Worm (Caenorhabditis elegans) whole organism, L1 larva: ENCODE measurements around the gene sprr-3.

Source experiments
- C16A3.4 ChIP-seq: fragments of 150-350 bp; optimal IDR thresholded peaks from 2 replicates; lab custom pipeline; 2014; ENCODE audit warnings: missing biosample characterization, missing genetic modification characterization
- Y116A8C.19 ChIP-seq: sonication (generic microtip); optimal IDR thresholded peaks from 2 replicates; lab custom pipeline; 2016; ENCODE audit warnings: missing compliant biosample characterization, missing genetic modification characterization, borderline replicate concordance
- alr-1 ChIP-seq: fragments of 200-800 bp; sonication (Bioruptor generic); optimal IDR thresholded peaks from 2 replicates; lab custom pipeline; 2018; ENCODE audit warnings: borderline replicate concordance, mild to moderate bottlenecking, missing genetic modification characterization, missing compliant biosample characterization
- aly-2 ChIP-seq: fragments of 150-350 bp; optimal IDR thresholded peaks from 2 replicates; lab custom pipeline; 2014; ENCODE audit warnings: missing biosample characterization, missing genetic modification characterization
- ceh-63 ChIP-seq: fragments of 200-800 bp; sonication (Bioruptor generic); optimal IDR thresholded peaks from 2 replicates; lab custom pipeline; 2018; ENCODE audit warnings: mild to moderate bottlenecking, missing genetic modification characterization, missing compliant biosample characterization
- ceh-8 ChIP-seq: fragments of 200-800 bp; sonication (Bioruptor generic); optimal IDR thresholded peaks from 2 replicates; lab custom pipeline; 2018; ENCODE audit warnings: mild to moderate bottlenecking, missing genetic modification characterization, moderate library complexity, missing compliant biosample characterization
- ceh-82 ChIP-seq, 3 experiments: fragments of 150-350 bp in 1 of 3; sonication (generic microtip) in 2 of 3; optimal IDR thresholded peaks; 2 replicates each; lab custom pipeline; 2014 to 2017; ENCODE audit warnings: missing biosample characterization in 3 of 3, missing genetic modification characterization in 3 of 3
- dsc-1 ChIP-seq: sonication (generic microtip); optimal IDR thresholded peaks from 2 replicates; lab custom pipeline; 2016; ENCODE audit warnings: mild to moderate bottlenecking, missing genetic modification characterization, missing compliant biosample characterization
- efl-3 ChIP-seq: fragments of 200-800 bp; sonication (Bioruptor generic); optimal IDR thresholded peaks from 2 replicates; lab custom pipeline; 2018; ENCODE audit warnings: mild to moderate bottlenecking, missing genetic modification characterization, missing compliant biosample characterization
- elt-2 ChIP-seq: sonication (generic microtip); optimal IDR thresholded peaks from 2 replicates; lab custom pipeline; 2016; ENCODE audit warnings: missing genetic modification characterization, mild to moderate bottlenecking, inconsistent platforms, missing compliant biosample characterization, missing genetic modification reagents
- elt-3 ChIP-seq, 6 experiments: fragments of 150-350 bp in 1 of 6; sonication (generic microtip); optimal IDR thresholded peaks; 2 replicates each; lab custom pipeline; 2017 to 2018; ENCODE audit warnings: missing biosample characterization in 6 of 6, missing genetic modification characterization in 6 of 6, inconsistent platforms in 1 of 6
- ets-5 ChIP-seq: fragments of 200-800 bp; sonication (Bioruptor generic); IDR thresholded peaks from 2 replicates; pipeline ENCODE4 v1.3.6; 2022; ENCODE audit warnings: missing genetic modification characterization, missing compliant biosample characterization
- grh-1 ChIP-seq: fragments of 200-800 bp; sonication (Bioruptor generic); IDR thresholded peaks from 2 replicates; pipeline ENCODE4 v1.3.6; 2022; ENCODE audit warnings: missing genetic modification reagents, missing genetic modification characterization, missing compliant biosample characterization
- hlh-17 ChIP-seq: fragments of 200-800 bp; sonication (Bioruptor generic); optimal IDR thresholded peaks from 2 replicates; lab custom pipeline; 2018; ENCODE audit warnings: missing genetic modification characterization, mild to moderate bottlenecking, missing compliant biosample characterization, moderate library complexity, borderline replicate concordance
- irx-1 ChIP-seq: sonication (generic microtip); optimal IDR thresholded peaks from 2 replicates; lab custom pipeline; 2016; ENCODE audit warnings: missing genetic modification characterization, missing compliant biosample characterization
- isw-1 ChIP-seq: fragments of 200-800 bp; sonication (Bioruptor generic); IDR thresholded peaks from 2 replicates; pipeline ENCODE4 v1.3.6; 2022; ENCODE audit warnings: missing genetic modification characterization, missing compliant biosample characterization
- jun-1 ChIP-seq: fragments of 150-350 bp; optimal IDR thresholded peaks from 2 replicates; lab custom pipeline; 2014; ENCODE audit warnings: missing biosample characterization, missing genetic modification reagents, missing genetic modification characterization
- lin-14 ChIP-seq: fragments of 200-800 bp; sonication (Bioruptor generic); optimal IDR thresholded peaks from 2 replicates; lab custom pipeline; 2018; ENCODE audit warnings: mild to moderate bottlenecking, missing genetic modification characterization, moderate library complexity, missing compliant biosample characterization
- lin-39 ChIP-seq: fragments of 150-350 bp; optimal IDR thresholded peaks from 2 replicates; lab custom pipeline; 2014; ENCODE audit warnings: missing biosample characterization, missing genetic modification reagents, missing genetic modification characterization
- lsy-2 ChIP-seq, 2 experiments: fragments of 150-350 bp; optimal IDR thresholded peaks; 2 replicates each; lab custom pipeline; 2014; ENCODE audit warnings: missing biosample characterization in 2 of 2, missing genetic modification characterization in 2 of 2
- mdl-1 ChIP-seq, 2 experiments: fragments of 150-350 bp; optimal IDR thresholded peaks; 2 replicates each; lab custom pipeline; 2014 to 2017; ENCODE audit warnings: missing biosample characterization in 2 of 2, missing genetic modification characterization in 2 of 2, inconsistent platforms in 1 of 2
- mef-2 ChIP-seq: fragments of 150-350 bp; optimal IDR thresholded peaks from 2 replicates; lab custom pipeline; 2014; ENCODE audit warnings: missing biosample characterization, missing genetic modification characterization
- mep-1 ChIP-seq: fragments of 150-350 bp; optimal IDR thresholded peaks from 2 replicates; lab custom pipeline; 2014; ENCODE audit warnings: missing biosample characterization, missing genetic modification characterization
- nhr-12 ChIP-seq: sonication (generic microtip); optimal IDR thresholded peaks from 2 replicates; lab custom pipeline; 2017; ENCODE audit warnings: missing biosample characterization, missing genetic modification characterization
- nhr-20 ChIP-seq: sonication (generic microtip); optimal IDR thresholded peaks from 2 replicates; lab custom pipeline; 2016; ENCODE audit warnings: mild to moderate bottlenecking, missing genetic modification characterization, missing compliant biosample characterization
- nhr-71 ChIP-seq: sonication (generic microtip); optimal IDR thresholded peaks from 2 replicates; lab custom pipeline; 2016; ENCODE audit warnings: mild to moderate bottlenecking, missing genetic modification characterization, moderate library complexity, missing compliant biosample characterization
- nhr-85 ChIP-seq: sonication (generic microtip); peaks from one replicate; lab custom pipeline; 2016; ENCODE audit warnings: missing genetic modification characterization, inconsistent platforms, missing compliant biosample characterization
- pag-3 ChIP-seq: sonication (generic microtip); optimal IDR thresholded peaks from 2 replicates; lab custom pipeline; 2017; ENCODE audit warnings: missing genetic modification characterization, mild to moderate bottlenecking, missing compliant biosample characterization, antibody characterized with exemption, borderline replicate concordance; ENCODE audit not compliant: insufficient read depth
- pax-3 ChIP-seq: fragments of 200-800 bp; sonication (Bioruptor generic); optimal IDR thresholded peaks from 2 replicates; lab custom pipeline; 2018; ENCODE audit warnings: mild to moderate bottlenecking, missing genetic modification characterization, moderate library complexity, missing compliant biosample characterization
- pqm-1 ChIP-seq: sonication (generic microtip); optimal IDR thresholded peaks from 3 replicates; lab custom pipeline; 2017; ENCODE audit warnings: missing biosample characterization, missing genetic modification characterization
- rnt-1 ChIP-seq: sonication (generic microtip); optimal IDR thresholded peaks from 2 replicates; lab custom pipeline; 2016; ENCODE audit warnings: mild to moderate bottlenecking, missing genetic modification characterization, moderate library complexity, missing compliant biosample characterization
- skn-1 ChIP-seq: fragments of 150-350 bp; optimal IDR thresholded peaks from 2 replicates; lab custom pipeline; 2014; ENCODE audit warnings: missing biosample characterization, missing genetic modification characterization
- sox-4 ChIP-seq: sonication (generic microtip); optimal IDR thresholded peaks from 2 replicates; lab custom pipeline; 2016; ENCODE audit warnings: missing genetic modification characterization, missing compliant biosample characterization
- tlp-1 ChIP-seq: fragments of 150-350 bp; optimal IDR thresholded peaks from 2 replicates; lab custom pipeline; 2014; ENCODE audit warnings: missing biosample characterization, missing genetic modification characterization
- unc-130 ChIP-seq: fragments of 150-350 bp; optimal IDR thresholded peaks from 2 replicates; lab custom pipeline; 2017; ENCODE audit warnings: missing biosample characterization, missing genetic modification characterization, inconsistent platforms
- unc-30 ChIP-seq: sonication (generic microtip); optimal IDR thresholded peaks from 2 replicates; lab custom pipeline; 2017; ENCODE audit warnings: missing biosample characterization, missing genetic modification characterization
- unc-62 ChIP-seq: fragments of 150-350 bp; optimal IDR thresholded peaks from 2 replicates; lab custom pipeline; 2014; ENCODE audit warnings: missing biosample characterization, missing genetic modification reagents, missing genetic modification characterization
- zag-1 ChIP-seq: fragments of 150-350 bp; optimal IDR thresholded peaks from 2 replicates; lab custom pipeline; 2014; ENCODE audit warnings: missing biosample characterization, missing genetic modification characterization
- ztf-4 ChIP-seq: fragments of 150-350 bp; optimal IDR thresholded peaks from 2 replicates; lab custom pipeline; 2014; ENCODE audit warnings: missing biosample characterization, missing genetic modification characterization

sprr-3 gene

DNA sequence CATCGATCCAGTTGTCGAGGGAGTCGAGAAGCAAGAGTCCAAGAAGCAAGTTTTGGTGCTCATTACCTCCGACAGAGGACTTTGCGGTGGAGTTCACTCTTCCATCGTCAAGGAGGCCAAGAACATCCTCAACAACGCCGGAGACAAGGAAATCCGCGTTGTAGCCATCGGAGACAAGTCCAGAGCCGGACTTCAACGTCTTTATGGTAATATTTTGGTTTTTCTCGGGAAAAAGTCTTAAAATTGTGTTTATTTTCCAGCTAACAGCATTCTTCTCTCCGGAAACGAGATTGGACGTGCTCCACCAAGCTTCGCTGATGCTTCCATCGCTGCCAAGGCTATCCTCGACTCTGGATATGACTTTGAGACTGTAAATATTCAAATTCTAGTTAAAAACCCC lies 46.0 kb upstream of the sprr-3 start:
- TF ChIP-seq ceh-8 (peak; percentile 14), C16A3.4 (tag; lab: Kevin White, UChicago) (no peak)

DNA sequence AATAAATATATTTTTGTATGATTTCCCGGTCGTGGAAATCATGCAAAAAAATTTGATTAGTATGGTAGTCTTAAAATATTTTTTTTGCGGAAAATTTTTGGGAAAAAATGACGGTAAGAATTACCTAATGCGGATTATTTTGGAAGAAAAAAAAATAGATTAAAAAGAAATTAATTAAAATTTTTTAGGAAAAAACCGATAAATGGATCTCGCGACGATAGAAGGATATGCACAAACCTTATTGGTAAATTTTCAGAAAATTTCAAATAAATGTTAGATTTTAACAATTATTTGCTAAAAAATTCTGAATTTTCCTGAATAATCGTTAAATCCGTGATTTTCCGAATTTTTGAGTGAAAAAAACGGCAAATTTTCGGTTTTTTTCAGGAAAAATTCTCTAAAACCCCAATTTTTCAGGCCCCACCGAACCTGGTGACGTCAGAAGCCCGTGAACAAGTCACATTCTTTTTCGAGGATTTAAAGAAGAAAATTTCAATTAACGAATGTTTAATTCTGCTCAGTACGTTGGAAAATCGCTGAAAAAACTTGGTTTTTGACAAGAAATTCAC lies 44.4 kb upstream of the sprr-3 start, which contains the start of gene Y69A2AR.16:
Gene Y69A2AR.16 (plus strand): TSS at position 189 of the 569 bp plus-strand sequence.
- TF ChIP-seq grh-1 (GFP tag; lab: Robert Waterston, UW): no peak
- no peak for TF ChIP-seq pqm-1
- no peak for TF ChIP-seq mdl-1 (tag; optimal IDR thresholded peaks at IDR 0.05; lab: Kevin White, UChicago)
- TF ChIP-seq aly-2 (tag; lab: Kevin White, UChicago): no peak
- no peak for TF ChIP-seq lin-14 (GFP tag; lab: Kevin White, UChicago)
- no peak for TF ChIP-seq unc-130 (tag; lab: Kevin White, UChicago)
- TF ChIP-seq nhr-20: no peak
- TF ChIP-seq nhr-71: no peak
- TF ChIP-seq rnt-1 (tag; lab: Kevin White, UChicago): no peak
- TF ChIP-seq dsc-1 (tag; lab: Kevin White, UChicago): no peak
- no peak for TF ChIP-seq mef-2 (tag; lab: Kevin White, UChicago)
- TF ChIP-seq ceh-63: no peak
- no peak for TF ChIP-seq sox-4 (tag; lab: Kevin White, UChicago)
- no peak for TF ChIP-seq nhr-12 (tag; lab: Kevin White, UChicago)

ce11 chrIV:2507824-2508223 lies 34.3 kb upstream of the sprr-3 start, which contains the start of gene Y69A2AR.22:
Gene Y69A2AR.22 (minus strand): TSS chrIV:2507924.
- no peak for TF ChIP-seq lsy-2 (tag; optimal IDR thresholded peaks at IDR 0.05; lab: Kevin White, UChicago)
- no peak for TF ChIP-seq ets-5 (GFP tag; lab: Robert Waterston, UW)
- TF ChIP-seq lin-39 (tag; lab: Kevin White, UChicago): no peak
- no peak for TF ChIP-seq sox-4 (tag; lab: Kevin White, UChicago)
- no peak for TF ChIP-seq unc-30

- TF ChIP-seq nhr-12 (tag; lab: Kevin White, UChicago) (no peak), nhr-85 (no peak), aly-2 (tag; lab: Kevin White, UChicago) (no peak), pqm-1 (no peak), hlh-17 (GFP tag; lab: Kevin White, UChicago) (no peak), pag-3 (tag; lab: Kevin White, UChicago) (no peak), tlp-1 (tag; lab: Kevin White, UChicago) (no peak), pax-3 (tag; lab: Kevin White, UChicago) (no peak), unc-62 (GFP tag; lab: Kevin White, UChicago) (no peak)
- TF ChIP-seq, all 84 proteins: peak for 0
Measured at ce11 chrIV:2526836-2527235, 15.3 kb upstream of the sprr-3 start.

DNA sequence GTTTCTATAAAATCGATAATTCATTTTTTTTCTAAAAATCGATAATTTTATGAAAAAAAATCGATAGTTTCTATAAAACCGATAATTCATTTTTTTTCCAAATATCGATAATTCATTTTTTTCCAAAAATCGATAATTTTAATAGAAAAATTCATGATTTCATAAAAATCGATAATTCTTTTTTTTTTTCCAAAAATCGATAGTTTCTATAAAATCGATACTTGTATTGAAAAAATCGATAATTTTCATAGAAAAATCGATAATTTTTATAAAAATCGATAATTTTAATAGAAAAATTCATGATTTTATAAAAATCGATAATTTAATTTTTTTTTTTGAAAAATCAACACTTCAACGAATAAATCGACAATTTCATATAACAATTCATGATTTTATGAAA lies 12.8 kb upstream of the sprr-3 start:
- TF ChIP-seq isw-1 (GFP tag; lab: Robert Waterston, UW) (no peak), ceh-82 (tag; optimal IDR thresholded peaks at IDR 0.05; lab: Kevin White, UChicago) (no peak), elt-3 (tag; optimal IDR thresholded peaks at IDR 0.05; lab: Kevin White, UChicago) (no peak)
- TF ChIP-seq, all 84 proteins: peak for 0

- TF ChIP-seq Y116A8C.19 (tag; lab: Kevin White, UChicago) (no peak), irx-1 (no peak), elt-2 (tag; lab: Kevin White, UChicago) (no peak), nhr-12 (tag; lab: Kevin White, UChicago) (no peak), alr-1 (tag; lab: Kevin White, UChicago) (no peak), mep-1 (tag; lab: Kevin White, UChicago) (no peak), efl-3 (GFP tag; lab: Kevin White, UChicago) (no peak), nhr-71 (no peak), zag-1 (tag; lab: Kevin White, UChicago) (no peak), unc-130 (tag; lab: Kevin White, UChicago) (no peak), jun-1 (no peak), skn-1 (tag; lab: Kevin White, UChicago) (no peak), ztf-4 (tag; lab: Kevin White, UChicago) (no peak)
Measured at ce11 chrIV:2530285-2530684, 11.8 kb upstream of the sprr-3 start.
